Fruit fly (Drosophila melanogaster) whole organism, wandering third instar larva: ENCODE data around the gene Tgs1.

ENCODE experiments used
- CG32264 ChIP-seq: fragments of 200-800 bp; sonication (Bioruptor generic); optimal IDR thresholded peaks from 2 replicates; lab custom pipeline; 2016; ENCODE audit warnings: missing biosample characterization, missing genetic modification characterization
- CG9705 ChIP-seq: fragments of 200-800 bp; sonication (Bioruptor generic); optimal IDR thresholded peaks from 2 replicates; lab custom pipeline; 2018; ENCODE audit warnings: missing biosample characterization, mild to moderate bottlenecking, missing genetic modification characterization
- Dif ChIP-seq: fragments of 200-275, 200-300 bp; sonication (Bioruptor generic); optimal IDR thresholded peaks from 2 replicates; lab custom pipeline; 2018; ENCODE audit warnings: missing biosample characterization, missing genetic modification characterization; ENCODE audit not compliant: partially characterized antibody
- Jra ChIP-seq: sonication (Bioruptor generic); optimal IDR thresholded peaks from 2 replicates; lab custom pipeline; 2016; ENCODE audit warnings: missing biosample characterization, missing genetic modification characterization
- Mio ChIP-seq: sonication (Bioruptor generic); optimal IDR thresholded peaks from 2 replicates; lab custom pipeline; 2016; ENCODE audit warnings: missing biosample characterization, missing genetic modification characterization
- Rel ChIP-seq, 2 experiments: fragments of 200-800 bp; sonication (Bioruptor generic) in 1 of 2; optimal IDR thresholded peaks; 2 replicates in 1 of 2; 3 replicates in 1 of 2; lab custom pipeline; 2016 to 2019; ENCODE audit warnings: mild to moderate bottlenecking in 2 of 2, missing biosample characterization in 2 of 2, missing genetic modification characterization in 2 of 2, moderate library complexity in 1 of 2
- br ChIP-seq: fragments of 200-800 bp; sonication (Bioruptor generic); optimal IDR thresholded peaks from 2 replicates; lab custom pipeline; 2016; ENCODE audit warnings: missing biosample characterization, missing genetic modification characterization
- foxo ChIP-seq, 2 experiments: fragments of 200-800 bp; sonication (Bioruptor generic); optimal IDR thresholded peaks; 2 replicates in 1 of 2; 3 replicates in 1 of 2; lab custom pipeline; 2016 to 2017; ENCODE audit warnings: missing biosample characterization in 2 of 2, missing genetic modification characterization in 2 of 2
- h ChIP-seq: fragments of 200-800 bp; sonication (Bioruptor generic); optimal IDR thresholded peaks from 3 replicates; lab custom pipeline; 2016; ENCODE audit warnings: missing biosample characterization, mild to moderate bottlenecking, missing genetic modification characterization
- lola ChIP-seq: fragments of >200 bp; optimal IDR thresholded peaks from 2 replicates; lab custom pipeline; 2017; ENCODE audit warnings: missing biosample characterization, missing genetic modification characterization
- sage ChIP-seq: fragments of 200-800 bp; sonication (Bioruptor generic); optimal IDR thresholded peaks from 2 replicates; lab custom pipeline; 2016; ENCODE audit warnings: missing biosample characterization, mild to moderate bottlenecking, missing genetic modification characterization

- TF ChIP-seq Mio (GFP tag; lab: Kevin White, UChicago) (no peak), CG32264 (GFP tag; lab: Kevin White, UChicago) (no peak), Rel (GFP tag; optimal IDR thresholded peaks at IDR 0.05; lab: Kevin White, UChicago) (no peak), Rel (tag; optimal IDR thresholded peaks at IDR 0.05; lab: Kevin White, UChicago) (peak; percentile 83), sage (GFP tag; lab: Kevin White, UChicago) (no peak), foxo (GFP tag; optimal IDR thresholded peaks at IDR 0.05; lab: Kevin White, UChicago) (peak in 1 of 2 experiments; percentile 13), Jra (GFP tag; lab: Kevin White, UChicago) (no peak), br (peak; percentile 44), CG9705 (GFP tag; lab: Kevin White, UChicago) (no peak), lola (GFP tag; lab: Kevin White, UChicago) (no peak), h (GFP tag; lab: Kevin White, UChicago) (peak; percentile 66), Dif (GFP tag; lab: Kevin White, UChicago) (peak; percentile 53)
Measured at dm6 chr3R:18279494-18279893, 24.2 kb downstream of the Tgs1 start, which contains the start of gene CG7142.
